Fruit fly (Drosophila melanogaster) whole organism, embryonic: Measurements from ENCODE around the gene CG3434.

Source experiments
- Adf1 ChIP-seq: fragments of 200-800 bp; sonication (Bioruptor generic); IDR thresholded peaks from 2 replicates; pipeline ENCODE4 v1.3.6; 2022; ENCODE audit warnings: missing biosample characterization, missing genetic modification characterization
- Atf3 ChIP-seq: fragments of 200-800 bp; sonication (Bioruptor generic); optimal IDR thresholded peaks from 3 replicates; lab custom pipeline; 2016; ENCODE audit warnings: missing biosample characterization, missing genetic modification characterization
- CG10462 ChIP-seq: fragments of 200-800 bp; sonication (Bioruptor generic); optimal IDR thresholded peaks from 2 replicates; lab custom pipeline; 2016; ENCODE audit warnings: missing biosample characterization, missing genetic modification characterization
- CG11723 ChIP-seq: fragments of 200-800 bp; sonication (Bioruptor generic); optimal IDR thresholded peaks from 2 replicates; lab custom pipeline; 2017; ENCODE audit warnings: missing biosample characterization, mild to moderate bottlenecking, missing genetic modification characterization
- CG14014 ChIP-seq: fragments of 200-800 bp; sonication (Bioruptor generic); IDR thresholded peaks from 2 replicates; pipeline ENCODE4 v1.3.6; 2022; ENCODE audit warnings: missing biosample characterization, missing genetic modification characterization
- CG14965 ChIP-seq: fragments of 200-800 bp; sonication (Bioruptor generic); optimal IDR thresholded peaks from 2 replicates; lab custom pipeline; 2016; ENCODE audit warnings: missing biosample characterization, missing genetic modification characterization, borderline replicate concordance
- CG15073 ChIP-seq: fragments of 200-800 bp; sonication (Bioruptor generic); optimal IDR thresholded peaks from 2 replicates; lab custom pipeline; 2016; ENCODE audit warnings: missing biosample characterization, missing genetic modification characterization
- CG15479 ChIP-seq: fragments of 200-800 bp; sonication (Bioruptor generic); optimal IDR thresholded peaks from 3 replicates; lab custom pipeline; 2019; ENCODE audit warnings: missing biosample characterization, mild to moderate bottlenecking, missing genetic modification characterization, moderate library complexity
- CG16813 ChIP-seq: fragments of 200-800 bp; sonication (Bioruptor generic); IDR thresholded peaks from 3 replicates; pipeline ENCODE4 v1.3.6; 2022; ENCODE audit warnings: missing biosample characterization, missing genetic modification characterization; ENCODE audit not compliant: partially characterized antibody
- CG17829 ChIP-seq: fragments of 200-800 bp; optimal IDR thresholded peaks from 2 replicates; lab custom pipeline; 2019; ENCODE audit warnings: missing biosample characterization, mild to moderate bottlenecking, missing genetic modification characterization, moderate library complexity
- CG18262 ChIP-seq: fragments of 200-800 bp; optimal IDR thresholded peaks from 3 replicates; lab custom pipeline; 2019; ENCODE audit warnings: missing biosample characterization, mild to moderate bottlenecking, missing genetic modification characterization, moderate library complexity
- CG33213 ChIP-seq: fragments of 200-800 bp; sonication (Bioruptor generic); optimal IDR thresholded peaks from 3 replicates; lab custom pipeline; 2016; ENCODE audit warnings: missing biosample characterization, missing genetic modification characterization
- CG3407 ChIP-seq: fragments of 200-800 bp; sonication (Bioruptor generic); optimal IDR thresholded peaks from 2 replicates; lab custom pipeline; 2018; ENCODE audit warnings: missing biosample characterization, mild to moderate bottlenecking, missing genetic modification characterization
- CG43689 ChIP-seq: fragments of 200-800 bp; sonication (Bioruptor generic); IDR thresholded peaks from 2 replicates; pipeline ENCODE4 v1.3.6; 2022; ENCODE audit warnings: missing biosample characterization, missing genetic modification characterization
- CG4424 ChIP-seq: fragments of 200-800 bp; sonication (Bioruptor generic); optimal IDR thresholded peaks from 3 replicates; lab custom pipeline; 2016; ENCODE audit warnings: missing biosample characterization, missing genetic modification characterization
- CG6254 ChIP-seq: fragments of 200-800 bp; sonication (Bioruptor generic); optimal IDR thresholded peaks from 3 replicates; lab custom pipeline; 2017; ENCODE audit warnings: mild to moderate bottlenecking, missing biosample characterization, missing genetic modification reagents, missing genetic modification characterization
- CG6813 ChIP-seq: fragments of 200-800 bp; sonication (Bioruptor generic); optimal IDR thresholded peaks from 2 replicates; lab custom pipeline; 2017; ENCODE audit warnings: missing biosample characterization, missing genetic modification characterization, mild to moderate bottlenecking, moderate library complexity, missing genetic modification reagents
- CG7839 ChIP-seq: fragments of 200-800 bp; sonication (Bioruptor generic); optimal IDR thresholded peaks from 3 replicates; lab custom pipeline; 2018; ENCODE audit warnings: missing biosample characterization, mild to moderate bottlenecking, missing genetic modification characterization, moderate library complexity
- CG8089 ChIP-seq: fragments of 200-800 bp; sonication (Bioruptor generic); optimal IDR thresholded peaks from 3 replicates; lab custom pipeline; 2016; ENCODE audit warnings: missing biosample characterization, missing genetic modification characterization
- CG8478 ChIP-seq: fragments of >200 bp; optimal IDR thresholded peaks from 2 replicates; lab custom pipeline; 2018
- CG9437 ChIP-seq: fragments of 200-800 bp; sonication (Bioruptor generic); optimal IDR thresholded peaks from 2 replicates; lab custom pipeline; 2018; ENCODE audit warnings: missing biosample characterization, mild to moderate bottlenecking, missing genetic modification characterization
- CG9876 ChIP-seq: fragments of 200-800 bp; sonication (Bioruptor generic); optimal IDR thresholded peaks from 2 replicates; lab custom pipeline; 2016; ENCODE audit warnings: missing biosample characterization, missing genetic modification characterization
- Chrac-16 ChIP-seq: fragments of 200-800 bp; sonication (Bioruptor generic); optimal IDR thresholded peaks from 3 replicates; lab custom pipeline; 2016; ENCODE audit warnings: missing biosample characterization, missing genetic modification characterization
- HLH4C ChIP-seq: fragments of 200-800 bp; sonication (Bioruptor generic); IDR thresholded peaks from 3 replicates; pipeline ENCODE4 v1.3.6; 2022; ENCODE audit warnings: missing biosample characterization, missing genetic modification characterization; ENCODE audit not compliant: partially characterized antibody
- Hr3 ChIP-seq: fragments of 200-800 bp; sonication (Bioruptor generic); optimal IDR thresholded peaks from 3 replicates; lab custom pipeline; 2016; ENCODE audit warnings: missing biosample characterization, missing genetic modification characterization
- Hr51 ChIP-seq, 2 experiments: fragments of 200-800 bp; sonication (Bioruptor generic); optimal IDR thresholded peaks; 2 replicates in 1 of 2; 3 replicates in 1 of 2; lab custom pipeline; 2016 to 2018; ENCODE audit warnings: missing biosample characterization in 2 of 2, missing genetic modification characterization in 2 of 2, mild to moderate bottlenecking in 1 of 2, moderate library complexity in 1 of 2
- Hsf ChIP-seq: fragments of 200-800 bp; sonication (Bioruptor generic); optimal IDR thresholded peaks from 3 replicates; lab custom pipeline; 2016; ENCODE audit warnings: missing biosample characterization, missing genetic modification characterization
- Lim3 ChIP-seq: fragments of 200-800 bp; sonication (Bioruptor generic); IDR thresholded peaks from 2 replicates; pipeline ENCODE4 v1.3.6; 2022; ENCODE audit warnings: missing biosample characterization, missing genetic modification characterization
- Med ChIP-seq: fragments of 200-800 bp; sonication (Bioruptor generic); peaks from one replicate; lab custom pipeline; 2016; ENCODE audit warnings: missing biosample characterization, missing genetic modification characterization, mild to moderate bottlenecking, inconsistent platforms, moderate library complexity
- YL-1 ChIP-seq: fragments of 200-800 bp; sonication (Bioruptor generic); optimal IDR thresholded peaks from 3 replicates; lab custom pipeline; 2017; ENCODE audit warnings: missing biosample characterization, mild to moderate bottlenecking, missing genetic modification characterization
- abd-A ChIP-seq: fragments of 200-800 bp; sonication (Bioruptor generic); optimal IDR thresholded peaks from 3 replicates; lab custom pipeline; 2019; ENCODE audit warnings: missing biosample characterization, mild to moderate bottlenecking, missing genetic modification characterization, moderate library complexity
- az2 ChIP-seq: fragments of 200-800 bp; sonication (Bioruptor generic); optimal IDR thresholded peaks from 3 replicates; lab custom pipeline; 2016; ENCODE audit warnings: missing biosample characterization, missing genetic modification characterization
- bab2 ChIP-seq: fragments of 200-800 bp; sonication (Bioruptor generic); optimal IDR thresholded peaks from 2 replicates; lab custom pipeline; 2016; ENCODE audit warnings: missing biosample characterization, missing genetic modification characterization
- chif ChIP-seq, 2 experiments: fragments of 200-800 bp; sonication (Bioruptor generic); optimal IDR thresholded peaks; 3 replicates each; lab custom pipeline; 2016; ENCODE audit warnings: missing biosample characterization in 2 of 2, missing genetic modification characterization in 2 of 2
- chm ChIP-seq: fragments of 200-800 bp; sonication (Bioruptor generic); IDR thresholded peaks from 2 replicates; pipeline ENCODE4 v1.3.6; 2022; ENCODE audit warnings: missing biosample characterization, missing genetic modification characterization
- dysf ChIP-seq: fragments of 200-800 bp; sonication (Bioruptor generic); IDR thresholded peaks from 3 replicates; pipeline ENCODE4 v1.3.6; 2022; ENCODE audit warnings: missing biosample characterization, missing genetic modification characterization
- eve ChIP-seq, 2 experiments: fragments of >200 bp; optimal IDR thresholded peaks; 2 replicates each; lab custom pipeline; 2017; ENCODE audit warnings: missing biosample characterization in 2 of 2, missing genetic modification characterization in 2 of 2
- exex ChIP-seq: fragments of 200-800 bp; sonication (Bioruptor generic); optimal IDR thresholded peaks from 4 replicates; lab custom pipeline; 2018; ENCODE audit warnings: missing biosample characterization, mild to moderate bottlenecking, missing genetic modification characterization, moderate library complexity
- fd102C ChIP-seq: fragments of 200-800 bp; sonication (Bioruptor generic); optimal IDR thresholded peaks from 2 replicates; lab custom pipeline; 2018; ENCODE audit warnings: missing biosample characterization, mild to moderate bottlenecking, missing genetic modification characterization, moderate library complexity
- ftz-f1 ChIP-seq: fragments of 200-800 bp; sonication (Bioruptor generic); optimal IDR thresholded peaks from 2 replicates; lab custom pipeline; 2016; ENCODE audit warnings: missing biosample characterization, missing genetic modification characterization
- gcm ChIP-seq: fragments of 200-800 bp; sonication (Bioruptor generic); optimal IDR thresholded peaks from 2 replicates; lab custom pipeline; 2019; ENCODE audit warnings: missing biosample characterization, mild to moderate bottlenecking, missing genetic modification characterization, moderate library complexity
- gsb ChIP-seq: fragments of 200-800 bp; sonication (Bioruptor generic); IDR thresholded peaks from 2 replicates; pipeline ENCODE4 v1.3.6; 2022; ENCODE audit warnings: missing biosample characterization, missing genetic modification characterization
- nau ChIP-seq: fragments of 200-800 bp; sonication (Bioruptor generic); optimal IDR thresholded peaks from 3 replicates; lab custom pipeline; 2017; ENCODE audit warnings: missing biosample characterization, mild to moderate bottlenecking, missing genetic modification characterization, missing genetic modification reagents
- nerfin-2 ChIP-seq: fragments of 200-800 bp; sonication (Bioruptor generic); IDR thresholded peaks from 2 replicates; pipeline ENCODE4 v1.3.6; 2022; ENCODE audit warnings: missing biosample characterization, missing genetic modification characterization; ENCODE audit not compliant: partially characterized antibody
- pb ChIP-seq: fragments of 200-800 bp; sonication (Bioruptor generic); optimal IDR thresholded peaks from 3 replicates; lab custom pipeline; 2016; ENCODE audit warnings: missing biosample characterization, missing genetic modification characterization
- pita ChIP-seq: fragments of 200-800 bp; sonication (Bioruptor generic); optimal IDR thresholded peaks from 2 replicates; lab custom pipeline; 2017; ENCODE audit warnings: missing biosample characterization, mild to moderate bottlenecking, missing genetic modification characterization
- slou ChIP-seq: fragments of 200-800 bp; sonication (Bioruptor generic); optimal IDR thresholded peaks from 3 replicates; lab custom pipeline; 2016; ENCODE audit warnings: missing biosample characterization, missing genetic modification characterization
- sr ChIP-seq: fragments of 200-800 bp; sonication (Bioruptor generic); IDR thresholded peaks from 3 replicates; pipeline ENCODE4 v1.3.6; 2022; ENCODE audit warnings: missing biosample characterization, missing genetic modification characterization
- trh ChIP-seq: fragments of 200-800 bp; sonication (Bioruptor generic); optimal IDR thresholded peaks from 2 replicates; lab custom pipeline; 2016; ENCODE audit warnings: missing biosample characterization, missing genetic modification characterization
- vfl ChIP-seq: fragments of 200-800 bp; sonication (Bioruptor generic); optimal IDR thresholded peaks from 2 replicates; lab custom pipeline; 2016; ENCODE audit warnings: missing biosample characterization, missing genetic modification characterization
- vvl ChIP-seq: fragments of 200-800 bp; sonication (Bioruptor generic); IDR thresholded peaks from 2 replicates; pipeline ENCODE4 v1.3.6; 2022; ENCODE audit warnings: missing biosample characterization, missing genetic modification characterization

CG3434 gene

dm6 chr3L:9461670-9462246 is 1.2 kb upstream of the CG3434 start (continued):
- TF ChIP-seq CG6254 (GFP tag; lab: Kevin White, UChicago): no peak
- no peak for TF ChIP-seq Hr3
- peak; percentile 38 for TF ChIP-seq CG7839 (tag; lab: Kevin White, UChicago)
- TF ChIP-seq gcm (GFP tag; lab: Kevin White, UChicago): no peak
- no peak for TF ChIP-seq bab2 (GFP tag; lab: Kevin White, UChicago)
- no peak for TF ChIP-seq CG10462
- TF ChIP-seq HLH4C (GFP tag; lab: Robert Waterston, UW): 0 out of 3 replicates have a peak, but pooled peaks have one; percentile 18
- TF ChIP-seq CG6813 (GFP tag; lab: Kevin White, UChicago): no peak
- TF ChIP-seq vfl (GFP tag; lab: Kevin White, UChicago): peak; percentile 29
- TF ChIP-seq eve (GFP tag; optimal IDR thresholded peaks at IDR 0.05; lab: Kevin White, UChicago): no peak
- peak; percentile 44; the same call in 1 of the 3 replicates for TF ChIP-seq dysf (GFP tag; lab: Robert Waterston, UW)
- TF ChIP-seq slou: no peak
- TF ChIP-seq ftz-f1 (GFP tag; lab: Kevin White, UChicago): peak; percentile 54
- TF ChIP-seq CG15479: peak; percentile 86
- TF ChIP-seq pita: no peak
- TF ChIP-seq trh (GFP tag; lab: Kevin White, UChicago): no peak
- TF ChIP-seq Med: peak; percentile 95
- no peak for TF ChIP-seq pb
- TF ChIP-seq CG14014 (GFP tag; lab: Robert Waterston, UW): peak; percentile 46; the same call in 1 of the 2 replicates
- no peak for TF ChIP-seq Chrac-16
- TF ChIP-seq CG18262: no peak
- TF ChIP-seq CG14965 (GFP tag; lab: Kevin White, UChicago): no peak
- no peak for TF ChIP-seq CG9437 (GFP tag; lab: Kevin White, UChicago)
- no peak for TF ChIP-seq YL-1 (GFP tag; lab: Kevin White, UChicago)
- TF ChIP-seq CG17829 (tag; lab: Kevin White, UChicago): no peak
- no peak for TF ChIP-seq CG15073 (GFP tag; lab: Kevin White, UChicago)
- no peak for TF ChIP-seq CG9876 (GFP tag; lab: Kevin White, UChicago)
- TF ChIP-seq vvl (GFP tag; lab: Robert Waterston, UW): no peak; the same call in 1 of the 2 replicates
- no peak for TF ChIP-seq CG3407
- no peak for TF ChIP-seq CG43689
- TF ChIP-seq Hsf (GFP tag; lab: Kevin White, UChicago): peak; percentile 29
- peak; percentile 71 for TF ChIP-seq fd102C (GFP tag; lab: Kevin White, UChicago)
- no peak for TF ChIP-seq CG11723 (GFP tag; lab: Kevin White, UChicago)
- TF ChIP-seq CG8089 (GFP tag; lab: Kevin White, UChicago): no peak
- TF ChIP-seq gsb: no peak
- no peak for TF ChIP-seq CG8478 (lab: Kevin White, UChicago)
- peak in 1 of 2 experiments; percentile 38 for TF ChIP-seq chif (GFP tag; optimal IDR thresholded peaks at IDR 0.05; lab: Kevin White, UChicago)
- peak; percentile 29 for TF ChIP-seq CG33213 (GFP tag; lab: Kevin White, UChicago)
- no peak for TF ChIP-seq Adf1 (GFP tag; lab: Robert Waterston, UW)
- TF ChIP-seq Hr51 (GFP tag; optimal IDR thresholded peaks at IDR 0.05; lab: Kevin White, UChicago): no peak
- TF ChIP-seq exex (tag; lab: Kevin White, UChicago): no peak
- no peak for TF ChIP-seq CG4424 (GFP tag; lab: Kevin White, UChicago)
- no peak for TF ChIP-seq CG16813 (GFP tag; lab: Robert Waterston, UW)
- TF ChIP-seq nau (GFP tag; lab: Kevin White, UChicago): no peak
- no peak for TF ChIP-seq az2 (GFP tag; lab: Kevin White, UChicago)
- TF ChIP-seq abd-A: peak; percentile 76
- no peak for TF ChIP-seq Atf3
- TF ChIP-seq sr: peak; percentile 6; the same call in 1 of the 3 replicates
- no peak for TF ChIP-seq nerfin-2 (GFP tag; lab: Robert Waterston, UW)
- no peak for TF ChIP-seq Lim3 (GFP tag; lab: Robert Waterston, UW)
- no peak for TF ChIP-seq chm
